Worm (Caenorhabditis elegans) whole organism, early embryonic: ENCODE measurements around the gene Y75B12B.13.
"Not testable (repeated sequence)": the region's sequence is repeated elsewhere in the genome, so short reads cannot be mapped to it uniquely, and the experiment has no call there.

Source experiments
- B0310.2 ChIP-seq: sonication (generic microtip); optimal IDR thresholded peaks from 2 replicates; lab custom pipeline; 2016; ENCODE audit warnings: mild to moderate bottlenecking, missing genetic modification characterization, missing compliant biosample characterization
- F13C5.2 ChIP-seq: sonication (generic microtip); optimal IDR thresholded peaks from 2 replicates; lab custom pipeline; 2017; ENCODE audit warnings: mild to moderate bottlenecking, missing genetic modification characterization, inconsistent platforms, missing compliant biosample characterization
- aly-1 ChIP-seq: sonication (generic microtip); optimal IDR thresholded peaks from 2 replicates; lab custom pipeline; 2016; ENCODE audit warnings: missing genetic modification characterization, missing compliant biosample characterization
- ama-1 ChIP-seq: fragments of 150-350 bp; optimal IDR thresholded peaks from 2 replicates; lab custom pipeline; 2014
- ceh-13 ChIP-seq: fragments of 200-800 bp; sonication (Bioruptor generic); optimal IDR thresholded peaks from 2 replicates; lab custom pipeline; 2018; ENCODE audit warnings: mild to moderate bottlenecking, missing genetic modification characterization, missing compliant biosample characterization
- ceh-36 ChIP-seq: sonication (generic microtip); optimal IDR thresholded peaks from 2 replicates; lab custom pipeline; 2016; ENCODE audit warnings: missing genetic modification characterization, inconsistent platforms, missing compliant biosample characterization
- ets-7 ChIP-seq: sonication (generic microtip); optimal IDR thresholded peaks from 2 replicates; lab custom pipeline; 2016; ENCODE audit warnings: missing genotype, missing genetic modification characterization, missing compliant biosample characterization
- flt-1 ChIP-seq: fragments of 200-800 bp; sonication (Bioruptor generic); IDR thresholded peaks from 2 replicates; pipeline ENCODE4 v1.3.6; 2022; ENCODE audit warnings: missing genetic modification characterization, missing compliant biosample characterization
- hmbx-1 ChIP-seq: sonication (generic microtip); optimal IDR thresholded peaks from 2 replicates; lab custom pipeline; 2016; ENCODE audit warnings: mild to moderate bottlenecking, missing genetic modification characterization, missing compliant biosample characterization
- hmg-4 ChIP-seq: fragments of 200-800 bp; sonication (Bioruptor generic); optimal IDR thresholded peaks from 2 replicates; lab custom pipeline; 2018; ENCODE audit warnings: mild to moderate bottlenecking, missing genetic modification characterization, missing compliant biosample characterization
- hnd-1 ChIP-seq: sonication (generic microtip); optimal IDR thresholded peaks from 2 replicates; lab custom pipeline; 2016; ENCODE audit warnings: missing genetic modification characterization, missing compliant biosample characterization
- pes-1 ChIP-seq: fragments of 200-800 bp; sonication (Bioruptor generic); IDR thresholded peaks from 2 replicates; pipeline ENCODE4 v1.3.6; 2022; ENCODE audit warnings: missing genetic modification reagents, missing genetic modification characterization, missing compliant biosample characterization
- scrt-1 ChIP-seq: fragments of 200-800 bp; sonication (Bioruptor generic); IDR thresholded peaks from 2 replicates; pipeline ENCODE4 v1.3.6; 2022; ENCODE audit warnings: missing genetic modification characterization, missing compliant biosample characterization
- tbx-11 ChIP-seq: fragments of 200-800 bp; sonication (Bioruptor generic); IDR thresholded peaks from 2 replicates; pipeline ENCODE4 v1.3.6; 2022; ENCODE audit warnings: missing genetic modification characterization, missing compliant biosample characterization
- tbx-37 ChIP-seq: fragments of 200-800 bp; sonication (Bioruptor generic); conservative IDR thresholded peaks from 2 replicates; pipeline ENCODE4 v1.3.6; 2022; ENCODE audit warnings: missing genetic modification reagents, missing genetic modification characterization, missing compliant biosample characterization

The Y75B12B.13 gene

DNA sequence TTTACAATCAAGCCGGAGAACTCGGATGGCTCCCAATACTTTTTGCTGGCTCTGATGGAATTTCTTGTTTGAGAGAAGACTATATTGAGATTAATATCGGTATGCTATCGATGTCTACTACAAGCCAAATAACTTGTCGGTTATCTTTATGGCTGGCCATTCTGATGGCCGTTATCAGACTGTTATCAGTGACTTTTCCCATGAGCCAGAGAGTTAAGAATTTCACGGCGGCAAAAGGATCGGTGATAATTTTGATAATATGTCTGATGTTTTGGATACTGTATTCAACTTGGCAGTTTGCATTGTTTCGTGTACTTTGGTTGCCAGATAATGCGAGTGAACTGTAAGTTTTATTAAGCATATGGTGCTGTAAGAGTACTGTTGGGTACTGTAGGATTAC is 32.4 kb upstream of the Y75B12B.13 start:
- TF ChIP-seq tbx-37 (GFP tag; lab: Robert Waterston, UW) (no peak), scrt-1 (no peak), pes-1 (no peak), ama-1 (lab: Kevin White, UChicago) (no peak)

- TF ChIP-seq tbx-11 (GFP tag; lab: Robert Waterston, UW) = no peak
- TF ChIP-seq hnd-1 (tag; lab: Kevin White, UChicago) = no peak
- no peak for TF ChIP-seq hmbx-1 (tag; lab: Kevin White, UChicago)
- TF ChIP-seq pes-1 = no peak
- TF ChIP-seq hmg-4 (GFP tag; lab: Kevin White, UChicago) = no peak
- TF ChIP-seq B0310.2 (tag; lab: Kevin White, UChicago) = no peak
- no peak for TF ChIP-seq tbx-37 (GFP tag; lab: Robert Waterston, UW)
- no peak for TF ChIP-seq ets-7 (tag; lab: Kevin White, UChicago)
Measured at ce11 chrV:15225650-15226049, 31.8 kb upstream of the Y75B12B.13 start, which contains the start of gene srw-14. srw-14 (plus strand) TSS chrV:15225950.

ce11 chrV:15223668-15224067 is 29.9 kb upstream of the Y75B12B.13 start, which contains the start of gene srw-24:
srw-24 (plus strand) TSS chrV:15223968.
- TF ChIP-seq flt-1 (GFP tag; lab: Robert Waterston, UW) (no peak), ets-7 (tag; lab: Kevin White, UChicago) (no peak), scrt-1 (no peak), tbx-11 (GFP tag; lab: Robert Waterston, UW) (no peak), F13C5.2 (no peak)

DNA sequence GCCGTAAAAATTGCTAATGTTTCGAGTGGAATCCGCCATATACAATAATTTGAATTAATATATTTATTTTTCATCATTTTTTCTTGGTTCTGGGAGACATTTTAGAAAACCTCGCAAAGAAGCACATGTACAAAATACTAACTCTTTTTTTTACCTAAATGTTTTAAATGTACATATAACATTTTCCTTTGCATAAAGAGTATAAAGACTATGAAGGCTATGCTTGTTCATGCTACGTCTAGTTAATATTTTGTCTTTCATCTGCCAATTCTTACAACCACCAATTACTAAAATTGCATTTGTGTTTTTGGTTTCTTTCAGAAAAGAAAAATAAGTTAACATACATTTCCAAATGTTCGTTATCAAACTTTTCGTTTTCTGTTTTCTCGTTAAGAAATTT is 27.5 kb upstream of the Y75B12B.13 start, which contains the start of gene irld-25:
Gene irld-25, plus strand, starts transcription at position 301 of the 400 bp plus-strand sequence.
- TF ChIP-seq ceh-36 (tag; lab: Kevin White, UChicago) (no peak), flt-1 (GFP tag; lab: Robert Waterston, UW) (no peak), ama-1 (lab: Kevin White, UChicago) (no peak), ets-7 (tag; lab: Kevin White, UChicago) (no peak)

- no peak for TF ChIP-seq aly-1 (tag; lab: Kevin White, UChicago)
- TF ChIP-seq hnd-1 (tag; lab: Kevin White, UChicago) = no peak
- no peak for TF ChIP-seq B0310.2 (tag; lab: Kevin White, UChicago)
- no peak for TF ChIP-seq tbx-11 (GFP tag; lab: Robert Waterston, UW)
- no peak for TF ChIP-seq ama-1 (lab: Kevin White, UChicago)
- TF ChIP-seq tbx-37 (GFP tag; lab: Robert Waterston, UW) = no peak
- TF ChIP-seq hmg-4 (GFP tag; lab: Kevin White, UChicago) = no peak
- TF ChIP-seq hmbx-1 (tag; lab: Kevin White, UChicago) = no peak
- no peak for TF ChIP-seq ceh-13 (GFP tag; lab: Kevin White, UChicago)
- no peak for TF ChIP-seq F13C5.2
- TF ChIP-seq flt-1 (GFP tag; lab: Robert Waterston, UW) = no peak
Measured at ce11 chrV:15216705-15217104, 22.9 kb upstream of the Y75B12B.13 start, which contains the start of gene sri-25. sri-25 (plus strand) TSS chrV:15217005.

ce11 chrV:15215175-15215574 is 21.4 kb upstream of the Y75B12B.13 start, which contains the start of gene sri-26:
sri-26 (plus strand) TSS chrV:15215475.
- not testable (repeated sequence) for TF ChIP-seq F13C5.2; ceh-36 (tag; lab: Kevin White, UChicago); pes-1

ce11 chrV:15211869-15212268 is 18.1 kb upstream of the Y75B12B.13 start, which contains the start of gene sri-24:
sri-24 (plus strand) TSS chrV:15212169.
- not testable (repeated sequence) for TF ChIP-seq F13C5.2; B0310.2 (tag; lab: Kevin White, UChicago); ama-1 (lab: Kevin White, UChicago)

- not testable (repeated sequence) for TF ChIP-seq tbx-11 (GFP tag; lab: Robert Waterston, UW); B0310.2 (tag; lab: Kevin White, UChicago); pes-1
Measured at ce11 chrV:15207681-15208080, 13.9 kb upstream of the Y75B12B.13 start, which contains the start of gene C41G6.12. C41G6.12 (minus strand) TSS chrV:15207781.

DNA sequence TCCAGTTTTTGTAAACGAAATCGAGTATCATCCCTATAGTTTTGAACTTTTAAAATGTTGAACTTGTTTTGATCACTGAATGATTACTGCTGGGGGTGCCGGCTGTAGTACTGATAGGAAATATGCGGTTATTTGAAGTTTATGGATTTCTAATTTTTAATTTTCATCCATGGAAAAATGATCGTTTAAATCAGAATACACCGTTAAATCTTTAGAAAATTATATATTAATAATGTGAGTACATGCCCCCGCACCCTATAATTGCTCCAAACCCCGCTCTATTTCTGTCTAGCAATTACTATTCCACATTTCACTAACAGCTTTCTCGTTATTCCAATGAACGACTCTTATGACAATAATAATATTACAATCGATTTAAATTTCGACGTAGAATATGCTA is 6.0 kb upstream of the Y75B12B.13 start, which contains the start of gene Y75B12B.10:
Gene Y75B12B.10, plus strand, starts transcription at position 301 of the 400 bp plus-strand sequence.
- TF ChIP-seq tbx-11 (GFP tag; lab: Robert Waterston, UW) = no peak

DNA sequence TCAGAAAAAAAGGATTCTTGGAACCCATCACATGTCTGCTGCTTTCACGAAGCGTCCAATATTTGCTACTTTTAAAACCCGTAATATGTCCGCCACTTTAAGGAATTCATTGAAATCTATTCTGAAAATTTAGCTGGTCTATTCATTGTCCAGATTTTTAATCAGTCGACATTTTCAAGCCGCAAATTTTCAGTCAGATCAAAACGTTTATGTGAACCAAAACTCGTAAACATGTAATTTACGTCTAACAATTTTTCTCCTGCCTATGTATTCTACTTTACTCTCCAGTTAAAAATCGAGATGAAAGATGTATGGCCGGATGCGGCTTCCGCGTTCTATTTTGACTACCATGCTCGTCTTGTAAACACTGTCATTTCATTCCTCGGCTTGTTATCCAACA is 4.1 kb upstream of the Y75B12B.13 start, which contains the start of gene srw-1:
Gene srw-1, plus strand, starts transcription at position 301 of the 400 bp plus-strand sequence.
- TF ChIP-seq ets-7 (tag; lab: Kevin White, UChicago) (no peak), hmbx-1 (tag; lab: Kevin White, UChicago) (no peak), ceh-13 (GFP tag; lab: Kevin White, UChicago) (no peak)
